Fruit fly (Drosophila melanogaster) whole organism, embryonic: Measurements from ENCODE around the gene mRpL28.

ENCODE experiments used
- Atf6 ChIP-seq: fragments of 200-800 bp; sonication (Bioruptor generic); IDR thresholded peaks from 2 replicates; pipeline ENCODE4 v1.3.6; 2022; ENCODE audit warnings: missing biosample characterization, missing genetic modification characterization
- B-H2 ChIP-seq: fragments of 200-800 bp; sonication (Bioruptor generic); optimal IDR thresholded peaks from 2 replicates; lab custom pipeline; 2018; ENCODE audit warnings: missing biosample characterization, mild to moderate bottlenecking, missing genetic modification characterization
- Bdp1 ChIP-seq: fragments of 200-800 bp; sonication (Bioruptor generic); optimal IDR thresholded peaks from 3 replicates; lab custom pipeline; 2016; ENCODE audit warnings: missing biosample characterization, missing genetic modification characterization
- CG10366 ChIP-seq: fragments of 200-800 bp; sonication (Bioruptor generic); IDR thresholded peaks from 2 replicates; pipeline ENCODE4 v1.3.6; 2022; ENCODE audit warnings: missing biosample characterization, missing genetic modification characterization
- CG12744 ChIP-seq: fragments of 200-800 bp; sonication (Bioruptor generic); optimal IDR thresholded peaks from 2 replicates; lab custom pipeline; 2016; ENCODE audit warnings: missing biosample characterization, missing genetic modification characterization
- CG13424 ChIP-seq: fragments of 200-800 bp; sonication (Bioruptor generic); optimal IDR thresholded peaks from 2 replicates; lab custom pipeline; 2019; ENCODE audit warnings: missing biosample characterization, mild to moderate bottlenecking, missing genetic modification characterization, moderate library complexity
- CG13894 ChIP-seq: fragments of 200-800 bp; sonication (Bioruptor generic); optimal IDR thresholded peaks from 3 replicates; lab custom pipeline; 2018; ENCODE audit warnings: missing biosample characterization, mild to moderate bottlenecking, missing genetic modification characterization, moderate library complexity
- CG14014 ChIP-seq: fragments of 200-800 bp; sonication (Bioruptor generic); IDR thresholded peaks from 2 replicates; pipeline ENCODE4 v1.3.6; 2022; ENCODE audit warnings: missing biosample characterization, missing genetic modification characterization
- CG14050 ChIP-seq: fragments of 200-800 bp; sonication (Bioruptor generic); IDR thresholded peaks from 3 replicates; pipeline ENCODE4 v1.3.6; 2022; ENCODE audit warnings: missing biosample characterization, missing genetic modification characterization
- CG14667 ChIP-seq: fragments of 200-800 bp; sonication (Bioruptor generic); IDR thresholded peaks from 2 replicates; pipeline ENCODE4 v1.3.6; 2022; ENCODE audit warnings: missing biosample characterization, missing genetic modification characterization
- CG15514 ChIP-seq: fragments of 200-800 bp; sonication (Bioruptor generic); optimal IDR thresholded peaks from 3 replicates; lab custom pipeline; 2017; ENCODE audit warnings: missing biosample characterization, missing genetic modification characterization, mild to moderate bottlenecking, moderate library complexity, missing genetic modification reagents
- CG15601 ChIP-seq: fragments of 200-800 bp; sonication (Bioruptor generic); optimal IDR thresholded peaks from 3 replicates; lab custom pipeline; 2019; ENCODE audit warnings: missing biosample characterization, mild to moderate bottlenecking, missing genetic modification characterization, moderate library complexity
- CG17385 ChIP-seq: fragments of 200-800 bp; sonication (Bioruptor generic); optimal IDR thresholded peaks from 3 replicates; lab custom pipeline; 2018; ENCODE audit warnings: missing biosample characterization, mild to moderate bottlenecking, missing genetic modification characterization
- CG18599 ChIP-seq: fragments of 200-800 bp; sonication (Bioruptor generic); optimal IDR thresholded peaks from 3 replicates; lab custom pipeline; 2017; ENCODE audit warnings: missing biosample characterization, missing genetic modification characterization, mild to moderate bottlenecking, moderate library complexity, missing genetic modification reagents
- CG2120 ChIP-seq: fragments of 200-800 bp; sonication (Bioruptor generic); optimal IDR thresholded peaks from 3 replicates; lab custom pipeline; 2016; ENCODE audit warnings: missing biosample characterization, missing genetic modification characterization
- CG32532 ChIP-seq: fragments of 200-800 bp; sonication (Bioruptor generic); IDR thresholded peaks from 2 replicates; pipeline ENCODE4 v1.3.6; 2022; ENCODE audit warnings: missing biosample characterization, missing genetic modification characterization
- CG32767 ChIP-seq: fragments of 200-800 bp; sonication (Bioruptor generic); IDR thresholded peaks from 2 replicates; pipeline ENCODE4 v1.3.6; 2022; ENCODE audit warnings: missing biosample characterization, missing genetic modification characterization
- CG3281 ChIP-seq: fragments of 200-800 bp; sonication (Bioruptor generic); optimal IDR thresholded peaks from 3 replicates; lab custom pipeline; 2017; ENCODE audit warnings: missing biosample characterization, mild to moderate bottlenecking, missing genetic modification characterization
- CG34376 ChIP-seq: fragments of 200-800 bp; sonication (Bioruptor generic); optimal IDR thresholded peaks from 2 replicates; lab custom pipeline; 2018; ENCODE audit warnings: missing biosample characterization, mild to moderate bottlenecking, missing genetic modification characterization
- CG6765 ChIP-seq: fragments of 200-800 bp; sonication (Bioruptor generic); optimal IDR thresholded peaks from 3 replicates; lab custom pipeline; 2017; ENCODE audit warnings: missing biosample characterization, mild to moderate bottlenecking, missing genetic modification characterization
- CG9876 ChIP-seq: fragments of 200-800 bp; sonication (Bioruptor generic); optimal IDR thresholded peaks from 2 replicates; lab custom pipeline; 2016; ENCODE audit warnings: missing biosample characterization, missing genetic modification characterization
- Camta ChIP-seq: fragments of 200-800 bp; sonication (Bioruptor generic); optimal IDR thresholded peaks from 2 replicates; lab custom pipeline; 2016; ENCODE audit warnings: missing biosample characterization, missing genetic modification characterization
- Chrac-16 ChIP-seq: fragments of 200-800 bp; sonication (Bioruptor generic); optimal IDR thresholded peaks from 3 replicates; lab custom pipeline; 2016; ENCODE audit warnings: missing biosample characterization, missing genetic modification characterization
- Dbx ChIP-seq: fragments of 200-800 bp; sonication (Bioruptor generic); IDR thresholded peaks from 3 replicates; pipeline ENCODE4 v1.3.6; 2022; ENCODE audit warnings: missing biosample characterization, missing genetic modification characterization
- Deaf1 ChIP-seq: fragments of 200-800 bp; optimal IDR thresholded peaks from 3 replicates; lab custom pipeline; 2019; ENCODE audit warnings: missing biosample characterization, mild to moderate bottlenecking, missing genetic modification characterization, moderate library complexity
- Doc3 ChIP-seq: fragments of 200-800 bp; sonication (Bioruptor generic); IDR thresholded peaks from 3 replicates; pipeline ENCODE4 v1.3.6; 2022; ENCODE audit warnings: missing biosample characterization, missing genetic modification characterization; ENCODE audit not compliant: partially characterized antibody
- Drgx ChIP-seq: fragments of 200-800 bp; sonication (Bioruptor generic); IDR thresholded peaks from 2 replicates; pipeline ENCODE4 v1.3.6; 2022; ENCODE audit warnings: missing biosample characterization, missing genetic modification characterization
- E2f1 ChIP-seq: fragments of 200-800 bp; sonication (Bioruptor generic); IDR thresholded peaks from 2 replicates; pipeline ENCODE4 v1.3.6; 2022; ENCODE audit warnings: missing biosample characterization, missing genetic modification characterization
- Fer1 ChIP-seq: fragments of 200-800 bp; sonication (Bioruptor generic); optimal IDR thresholded peaks from 2 replicates; lab custom pipeline; 2017; ENCODE audit warnings: missing biosample characterization, mild to moderate bottlenecking, missing genetic modification characterization
- Gug ChIP-seq: fragments of 200-800 bp; sonication (Bioruptor generic); IDR thresholded peaks from 4 replicates; pipeline ENCODE4 v1.3.6; 2022; ENCODE audit warnings: missing biosample characterization, missing genetic modification characterization
- HLH3B ChIP-seq: fragments of 200-800 bp; sonication (Bioruptor generic); IDR thresholded peaks from 2 replicates; pipeline ENCODE4 v1.3.6; 2022; ENCODE audit warnings: missing biosample characterization, missing genetic modification characterization
- Hmr ChIP-seq: fragments of 200-800 bp; sonication (Bioruptor generic); optimal IDR thresholded peaks from 3 replicates; lab custom pipeline; 2017; ENCODE audit warnings: mild to moderate bottlenecking, missing biosample characterization, missing genetic modification reagents, missing genetic modification characterization
- Med ChIP-seq: fragments of 200-800 bp; sonication (Bioruptor generic); peaks from one replicate; lab custom pipeline; 2016; ENCODE audit warnings: missing biosample characterization, missing genetic modification characterization, mild to moderate bottlenecking, inconsistent platforms, moderate library complexity
- Meics ChIP-seq: fragments of 200-800 bp; sonication (Bioruptor generic); optimal IDR thresholded peaks from 2 replicates; lab custom pipeline; 2017; ENCODE audit warnings: missing biosample characterization, mild to moderate bottlenecking, missing genetic modification characterization
- Rfx ChIP-seq: fragments of 200-800 bp; sonication (Bioruptor generic); IDR thresholded peaks from 2 replicates; pipeline ENCODE4 v1.3.6; 2022; ENCODE audit warnings: missing biosample characterization, missing genetic modification characterization
- Sox102F ChIP-seq: fragments of 200-800 bp; sonication (Bioruptor generic); optimal IDR thresholded peaks from 2 replicates; lab custom pipeline; 2018; ENCODE audit warnings: missing biosample characterization, mild to moderate bottlenecking, missing genetic modification characterization, moderate library complexity
- Vsx1 ChIP-seq: fragments of 200-800 bp; sonication (Bioruptor generic); optimal IDR thresholded peaks from 2 replicates; lab custom pipeline; 2017; ENCODE audit warnings: missing biosample characterization, mild to moderate bottlenecking, missing genetic modification characterization, missing genetic modification reagents
- YL-1 ChIP-seq: fragments of 200-800 bp; sonication (Bioruptor generic); optimal IDR thresholded peaks from 3 replicates; lab custom pipeline; 2017; ENCODE audit warnings: missing biosample characterization, mild to moderate bottlenecking, missing genetic modification characterization
- caup ChIP-seq: fragments of 200-800 bp; sonication (Bioruptor generic); optimal IDR thresholded peaks from 3 replicates; lab custom pipeline; 2017; ENCODE audit warnings: missing biosample characterization, mild to moderate bottlenecking, missing genetic modification characterization, moderate library complexity; ENCODE audit not compliant: severe bottlenecking
- fd102C ChIP-seq: fragments of 200-800 bp; sonication (Bioruptor generic); optimal IDR thresholded peaks from 2 replicates; lab custom pipeline; 2018; ENCODE audit warnings: missing biosample characterization, mild to moderate bottlenecking, missing genetic modification characterization, moderate library complexity
- fu2 ChIP-seq: fragments of 200-800 bp; sonication (Bioruptor generic); optimal IDR thresholded peaks from 2 replicates; lab custom pipeline; 2016; ENCODE audit warnings: missing biosample characterization, missing genetic modification characterization
- gem ChIP-seq: fragments of 200-800 bp; sonication (Bioruptor generic); optimal IDR thresholded peaks from 2 replicates; lab custom pipeline; 2019; ENCODE audit warnings: missing biosample characterization, mild to moderate bottlenecking, missing genetic modification characterization, moderate library complexity
- lab ChIP-seq: fragments of 200-800 bp; sonication (Bioruptor generic); optimal IDR thresholded peaks from 3 replicates; lab custom pipeline; 2017; ENCODE audit warnings: missing biosample characterization, missing genetic modification characterization, mild to moderate bottlenecking, moderate library complexity, missing genetic modification reagents
- odd ChIP-seq: fragments of 200-800 bp; sonication (Bioruptor generic); optimal IDR thresholded peaks from 2 replicates; lab custom pipeline; 2017; ENCODE audit warnings: missing biosample characterization, mild to moderate bottlenecking, missing genetic modification characterization
- scrt ChIP-seq: fragments of 200-800 bp; sonication (Bioruptor generic); optimal IDR thresholded peaks from 2 replicates; lab custom pipeline; 2018; ENCODE audit warnings: missing biosample characterization, mild to moderate bottlenecking, missing genetic modification characterization, moderate library complexity
- sens ChIP-seq: fragments of 200-800 bp; sonication (Bioruptor generic); peaks from one replicate; lab custom pipeline; 2016; ENCODE audit warnings: missing biosample characterization, missing genetic modification characterization
- sim ChIP-seq: fragments of 200-800 bp; sonication (Bioruptor generic); IDR thresholded peaks from 2 replicates; pipeline ENCODE4 v1.3.6; 2022; ENCODE audit warnings: missing biosample characterization, missing genetic modification characterization
- so ChIP-seq: fragments of 200-800 bp; sonication (Bioruptor generic); IDR thresholded peaks from 3 replicates; pipeline ENCODE4 v1.3.6; 2022; ENCODE audit warnings: missing biosample characterization, missing genetic modification characterization
- stc ChIP-seq: fragments of 200-800 bp; sonication (Bioruptor generic); IDR thresholded peaks from 2 replicates; pipeline ENCODE4 v1.3.6; 2022; ENCODE audit warnings: missing biosample characterization, missing genetic modification characterization
- unpg ChIP-seq: fragments of 200-800 bp; sonication (Bioruptor generic); optimal IDR thresholded peaks from 3 replicates; lab custom pipeline; 2018; ENCODE audit warnings: missing biosample characterization, mild to moderate bottlenecking, missing genetic modification characterization, moderate library complexity

The mRpL28 gene

dm6 chr2L:4928340-4928739 lies 45.4 kb upstream of the mRpL28 start:
- TF ChIP-seq scrt (GFP tag; lab: Kevin White, UChicago), result peak; percentile 81
- TF ChIP-seq Rfx, result peak; percentile 42; the same call in 1 of the 2 replicates
- TF ChIP-seq CG14014 (GFP tag; lab: Robert Waterston, UW), result peak; percentile 18; the same call in 1 of the 2 replicates
- 0 out of 2 replicates have a peak, but pooled peaks have one; percentile 22 for TF ChIP-seq stc (GFP tag; lab: Robert Waterston, UW)
- 0 out of 2 replicates have a peak, but pooled peaks have one; percentile 22 for TF ChIP-seq Drgx (GFP tag; lab: Robert Waterston, UW)
- no peak for TF ChIP-seq fu2 (GFP tag; lab: Kevin White, UChicago)
- TF ChIP-seq caup (GFP tag; lab: Kevin White, UChicago), result peak; percentile 31
- TF ChIP-seq YL-1 (GFP tag; lab: Kevin White, UChicago), result no peak
- peak; percentile 58 for TF ChIP-seq CG6765 (GFP tag; lab: Kevin White, UChicago)
- peak; percentile 45 for TF ChIP-seq CG15514 (GFP tag; lab: Kevin White, UChicago)
- peak; percentile 100 for TF ChIP-seq CG13894 (tag; lab: Kevin White, UChicago)
- no peak for TF ChIP-seq CG32767
- peak; percentile 70 for TF ChIP-seq Hmr (GFP tag; lab: Kevin White, UChicago)
- TF ChIP-seq CG32532 (GFP tag; lab: Robert Waterston, UW), result peak; percentile 65; the same call in 1 of the 2 replicates
- no peak for TF ChIP-seq Camta (GFP tag; lab: Kevin White, UChicago)
- TF ChIP-seq Bdp1 (GFP tag; lab: Kevin White, UChicago), result no peak
- TF ChIP-seq Deaf1, result peak; percentile 91
- TF ChIP-seq Vsx1, result no peak
- peak; percentile 68 for TF ChIP-seq lab (GFP tag; lab: Kevin White, UChicago)
- peak; percentile 73 for TF ChIP-seq CG18599 (GFP tag; lab: Kevin White, UChicago)
- TF ChIP-seq unpg (GFP tag; lab: Kevin White, UChicago), result no peak
- peak; percentile 17 for TF ChIP-seq CG17385
- TF ChIP-seq Meics (GFP tag; lab: Kevin White, UChicago), result peak; percentile 28
- TF ChIP-seq odd, result peak; percentile 20
- TF ChIP-seq so (GFP tag; lab: Robert Waterston, UW), result 0 out of 3 replicates have a peak, but pooled peaks have one; percentile 34
- peak; percentile 16 for TF ChIP-seq CG34376
- peak; percentile 54 for TF ChIP-seq Atf6 (GFP tag; lab: Robert Waterston, UW)
- peak; percentile 26 for TF ChIP-seq Med (GFP tag; lab: Kevin White, UChicago)
- TF ChIP-seq B-H2, result peak; percentile 67
- TF ChIP-seq sim, result 0 out of 2 replicates have a peak, but pooled peaks have one; percentile 25
- peak; percentile 98 for TF ChIP-seq CG15601
- TF ChIP-seq Fer1 (GFP tag; lab: Kevin White, UChicago), result peak; percentile 79
- TF ChIP-seq Dbx (GFP tag; lab: Robert Waterston, UW), result peak; percentile 57; the same call in 1 of the 3 replicates

DNA sequence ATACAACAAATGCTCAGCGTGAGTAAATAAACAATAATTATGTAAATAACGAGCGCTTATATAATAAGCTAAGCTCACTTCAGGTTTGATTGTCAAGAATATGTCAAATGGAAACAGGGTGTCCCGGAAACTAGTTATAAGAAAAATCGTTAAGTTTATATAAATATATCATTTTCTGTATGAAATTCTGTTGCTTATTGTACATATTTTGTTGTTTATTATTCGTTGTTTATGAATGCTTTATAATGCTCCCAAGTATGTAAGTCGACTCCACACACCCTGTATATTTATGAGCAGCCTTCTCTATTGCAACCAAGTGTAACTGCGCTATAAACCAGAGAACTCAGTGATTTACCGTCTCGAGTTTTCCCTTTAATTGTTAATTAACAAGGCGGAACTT lies 43.2 kb upstream of the mRpL28 start:
- TF ChIP-seq CG15601 (no peak), gem (peak; percentile 49), Gug (GFP tag; lab: Robert Waterston, UW) (no peak), E2f1 (GFP tag; lab: Robert Waterston, UW) (peak; percentile 15; the same call in 1 of the 2 replicates), CG13894 (tag; lab: Kevin White, UChicago) (no peak), CG3281 (GFP tag; lab: Kevin White, UChicago) (peak; percentile 28), CG14050 (GFP tag; lab: Robert Waterston, UW) (0 out of 3 replicates have a peak, but pooled peaks have one; percentile 10), CG2120 (peak; percentile 17), CG14667 (GFP tag; lab: Robert Waterston, UW) (0 out of 2 replicates have a peak, but pooled peaks have one; percentile 3), fd102C (GFP tag; lab: Kevin White, UChicago) (no peak), CG13424 (tag; lab: Kevin White, UChicago) (peak; percentile 26), sens (GFP tag; lab: Kevin White, UChicago) (peak; percentile 83), CG9876 (GFP tag; lab: Kevin White, UChicago) (no peak), CG12744 (GFP tag; lab: Kevin White, UChicago) (no peak), HLH3B (GFP tag; lab: Robert Waterston, UW) (no peak), Fer1 (GFP tag; lab: Kevin White, UChicago) (no peak), lab (GFP tag; lab: Kevin White, UChicago) (peak; percentile 34), Doc3 (GFP tag; lab: Robert Waterston, UW) (no peak), CG10366 (GFP tag; lab: Robert Waterston, UW) (0 out of 2 replicates have a peak, but pooled peaks have one; percentile 8), Chrac-16 (GFP tag; lab: Kevin White, UChicago) (no peak), Sox102F (GFP tag; lab: Kevin White, UChicago) (peak; percentile 5)
